Fruit fly (Drosophila melanogaster) whole organism, adult: Measurements from ENCODE around the gene CG11586.

Experiments used
- CG11617 ChIP-seq: fragments of 200-800 bp; sonication (Bioruptor generic); optimal IDR thresholded peaks from 2 replicates; lab custom pipeline; 2017; ENCODE audit warnings: mild to moderate bottlenecking, missing biosample characterization, missing genetic modification reagents, missing genetic modification characterization
- CG1620 ChIP-seq: fragments of 200-800 bp; sonication (Bioruptor generic); optimal IDR thresholded peaks from 2 replicates; lab custom pipeline; 2016; ENCODE audit warnings: missing biosample characterization, missing genetic modification characterization
- CG33017 ChIP-seq: fragments of 200-800 bp; sonication (Bioruptor generic); optimal IDR thresholded peaks from 2 replicates; lab custom pipeline; 2018; ENCODE audit warnings: missing biosample characterization, mild to moderate bottlenecking, missing genetic modification characterization, moderate library complexity
- CG7101 ChIP-seq: fragments of 200-800 bp; sonication (Bioruptor generic); optimal IDR thresholded peaks from 2 replicates; lab custom pipeline; 2018; ENCODE audit warnings: missing biosample characterization, mild to moderate bottlenecking, missing genetic modification characterization, moderate library complexity
- kay ChIP-seq: fragments of 200-800 bp; sonication (Bioruptor generic); peaks from one replicate; lab custom pipeline; 2016; ENCODE audit warnings: missing biosample characterization, missing genetic modification characterization, borderline replicate concordance
- ovo ChIP-seq: fragments of 200-800 bp; sonication (Bioruptor generic); optimal IDR thresholded peaks from 2 replicates; lab custom pipeline; 2016; ENCODE audit warnings: missing biosample characterization, missing genetic modification characterization
- tj ChIP-seq: fragments of 200-800 bp; sonication (Bioruptor generic); optimal IDR thresholded peaks from 3 replicates; lab custom pipeline; 2017; ENCODE audit warnings: missing biosample characterization, mild to moderate bottlenecking, missing genetic modification characterization, moderate library complexity

- TF ChIP-seq CG33017 (tag; lab: Kevin White, UChicago): no peak
- no peak for TF ChIP-seq tj (GFP tag; lab: Kevin White, UChicago)
- no peak for TF ChIP-seq CG11617 (GFP tag; lab: Kevin White, UChicago)
- TF ChIP-seq kay (GFP tag; lab: Kevin White, UChicago): no peak
- no peak for TF ChIP-seq CG7101 (tag; lab: Kevin White, UChicago)
- TF ChIP-seq ovo (GFP tag; lab: Kevin White, UChicago): no peak
- no peak for TF ChIP-seq CG1620 (GFP tag; lab: Kevin White, UChicago)
Observed at dm6 chr3L:4252862-4253610, 9.2 kb downstream of the CG11586 start.
